Worm (Caenorhabditis elegans) whole organism, mixed stage, embryonic: ENCODE results near the gene phf-34.
A peak's percentile ranks its signal among the peaks of the same experiment; 100 is the strongest.

Source experiments
- blmp-1 ChIP-seq: fragments of 150-350 bp; optimal IDR thresholded peaks from 2 replicates; lab custom pipeline; 2014; ENCODE audit warnings: missing biosample characterization, missing genetic modification characterization
- ceh-43 ChIP-seq: fragments of 200-800 bp; sonication (Bioruptor generic); optimal IDR thresholded peaks from 2 replicates; lab custom pipeline; 2018; ENCODE audit warnings: mild to moderate bottlenecking, missing genetic modification characterization, moderate library complexity, missing compliant biosample characterization
- ceh-83 ChIP-seq: fragments of 200-800 bp; sonication (Bioruptor generic); optimal IDR thresholded peaks from 2 replicates; lab custom pipeline; 2018; ENCODE audit warnings: mild to moderate bottlenecking, missing genetic modification characterization, missing compliant biosample characterization
- ces-1 ChIP-seq: fragments of 150-350 bp; optimal IDR thresholded peaks from 2 replicates; lab custom pipeline; 2014; ENCODE audit warnings: missing biosample characterization, missing genetic modification reagents, missing genetic modification characterization
- cnd-1 ChIP-seq: fragments of 200-800 bp; sonication (Bioruptor generic); optimal IDR thresholded peaks from 2 replicates; lab custom pipeline; 2018; ENCODE audit warnings: mild to moderate bottlenecking, missing genetic modification characterization, missing compliant biosample characterization
- drap-1 ChIP-seq: fragments of 200-800 bp; sonication (Bioruptor generic); optimal IDR thresholded peaks from 3 replicates; lab custom pipeline; 2018; ENCODE audit warnings: mild to moderate bottlenecking, missing genetic modification characterization, missing compliant biosample characterization
- elt-3 ChIP-seq: fragments of 150-350 bp; optimal IDR thresholded peaks from 2 replicates; lab custom pipeline; 2014; ENCODE audit warnings: missing biosample characterization, missing genetic modification characterization
- flh-1 ChIP-seq: fragments of 200-800 bp; sonication (Bioruptor generic); optimal IDR thresholded peaks from 2 replicates; lab custom pipeline; 2018; ENCODE audit warnings: mild to moderate bottlenecking, missing genetic modification characterization, moderate library complexity, missing compliant biosample characterization
- ham-2 ChIP-seq: fragments of 200-800 bp; sonication (Bioruptor generic); optimal IDR thresholded peaks from 2 replicates; lab custom pipeline; 2018; ENCODE audit warnings: mild to moderate bottlenecking, missing genetic modification characterization, missing compliant biosample characterization
- hlh-1 ChIP-seq: fragments of 150-350 bp; optimal IDR thresholded peaks from 2 replicates; lab custom pipeline; 2014; ENCODE audit warnings: missing biosample characterization, missing genetic modification reagents, missing genetic modification characterization
- lsy-2 ChIP-seq: fragments of 150-350 bp; optimal IDR thresholded peaks from 2 replicates; lab custom pipeline; 2014; ENCODE audit warnings: missing biosample characterization, missing genetic modification characterization
- mab-5 ChIP-seq: fragments of 150-350 bp; optimal IDR thresholded peaks from 2 replicates; lab custom pipeline; 2014; ENCODE audit warnings: missing biosample characterization, missing genetic modification characterization
- mep-1 ChIP-seq: fragments of 150-350 bp; optimal IDR thresholded peaks from 2 replicates; lab custom pipeline; 2017; ENCODE audit warnings: missing biosample characterization, missing genetic modification reagents, missing genetic modification characterization, inconsistent platforms
- mls-2 ChIP-seq: sonication (generic microtip); optimal IDR thresholded peaks from 2 replicates; lab custom pipeline; 2016; ENCODE audit warnings: mild to moderate bottlenecking, missing genetic modification characterization, moderate library complexity, missing compliant biosample characterization
- nhr-12 ChIP-seq: fragments of 150-350 bp; optimal IDR thresholded peaks from 2 replicates; lab custom pipeline; 2014; ENCODE audit warnings: missing biosample characterization, missing genetic modification characterization
- nhr-2 ChIP-seq: fragments of 150-350 bp; optimal IDR thresholded peaks from 2 replicates; lab custom pipeline; 2014; ENCODE audit warnings: missing biosample characterization, missing genetic modification characterization
- nhr-237 ChIP-seq: fragments of 150-350 bp; optimal IDR thresholded peaks from 2 replicates; lab custom pipeline; 2014; ENCODE audit warnings: missing biosample characterization, missing genetic modification characterization
- nhr-28 ChIP-seq: fragments of 150-350 bp; optimal IDR thresholded peaks from 2 replicates; lab custom pipeline; 2014; ENCODE audit warnings: missing biosample characterization, missing genetic modification characterization
- nhr-76 ChIP-seq: sonication (generic microtip); optimal IDR thresholded peaks from 2 replicates; lab custom pipeline; 2017; ENCODE audit warnings: missing biosample characterization, missing genetic modification characterization
- pha-4 ChIP-seq: fragments of 150-350 bp; optimal IDR thresholded peaks from 2 replicates; lab custom pipeline; 2018; ENCODE audit warnings: missing biosample characterization, missing genetic modification reagents, missing genetic modification characterization
- sem-2 ChIP-seq: fragments of 200-800 bp; sonication (Bioruptor generic); optimal IDR thresholded peaks from 2 replicates; lab custom pipeline; 2018; ENCODE audit warnings: mild to moderate bottlenecking, missing genetic modification characterization, missing compliant biosample characterization
- snpc-4 ChIP-seq: fragments of 150-350 bp; optimal IDR thresholded peaks from 2 replicates; lab custom pipeline; 2014; ENCODE audit warnings: missing biosample characterization, missing genetic modification characterization
- sptf-1 ChIP-seq: sonication (generic microtip); optimal IDR thresholded peaks from 2 replicates; lab custom pipeline; 2017; ENCODE audit warnings: mild to moderate bottlenecking, missing genetic modification characterization, moderate library complexity, missing compliant biosample characterization
- tbx-8 ChIP-seq: fragments of 200-800 bp; sonication (Bioruptor generic); optimal IDR thresholded peaks from 2 replicates; lab custom pipeline; 2018; ENCODE audit warnings: mild to moderate bottlenecking, missing genetic modification characterization, moderate library complexity, missing compliant biosample characterization
- unc-120 ChIP-seq: sonication (generic microtip); optimal IDR thresholded peaks from 2 replicates; lab custom pipeline; 2017; ENCODE audit warnings: missing genetic modification characterization, missing compliant biosample characterization; ENCODE audit not compliant: poor library complexity, severe bottlenecking
- unc-39 ChIP-seq: fragments of 150-350 bp; optimal IDR thresholded peaks from 2 replicates; lab custom pipeline; 2014; ENCODE audit warnings: missing biosample characterization, missing genetic modification characterization
- unc-62 ChIP-seq: fragments of 150-350 bp; optimal IDR thresholded peaks from 2 replicates; lab custom pipeline; 2014; ENCODE audit warnings: missing biosample characterization, missing genetic modification reagents, missing genetic modification characterization
- zip-8 ChIP-seq: fragments of 150-350 bp; optimal IDR thresholded peaks from 2 replicates; lab custom pipeline; 2014; ENCODE audit warnings: missing biosample characterization, missing genetic modification characterization

Gene phf-34

DNA sequence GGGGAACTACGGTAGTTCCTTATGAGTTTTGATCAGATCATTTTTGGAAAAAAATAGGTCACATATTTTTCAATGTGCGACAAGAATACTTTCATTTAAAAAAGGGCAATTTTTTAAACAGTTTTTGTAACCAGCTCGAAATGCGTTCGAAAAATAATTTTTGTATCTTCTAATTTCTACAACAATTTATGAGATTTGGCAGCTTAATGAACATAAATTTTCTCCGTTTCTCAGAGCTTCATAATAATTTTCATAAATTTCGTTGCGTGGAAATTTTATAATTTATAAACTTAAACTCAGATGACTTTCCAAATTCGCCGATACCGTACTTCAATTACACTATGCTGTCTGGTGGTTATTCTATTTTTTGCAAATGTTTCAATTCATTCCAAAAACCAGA is 4.4 kb downstream of the phf-34 start, which contains the start of gene F21G4.3:
Gene F21G4.3 (plus strand): TSS at position 301 of the 400 bp plus-strand sequence.
- no peak for TF ChIP-seq nhr-2 (tag; lab: Kevin White, UChicago)
- no peak for TF ChIP-seq mls-2

DNA sequence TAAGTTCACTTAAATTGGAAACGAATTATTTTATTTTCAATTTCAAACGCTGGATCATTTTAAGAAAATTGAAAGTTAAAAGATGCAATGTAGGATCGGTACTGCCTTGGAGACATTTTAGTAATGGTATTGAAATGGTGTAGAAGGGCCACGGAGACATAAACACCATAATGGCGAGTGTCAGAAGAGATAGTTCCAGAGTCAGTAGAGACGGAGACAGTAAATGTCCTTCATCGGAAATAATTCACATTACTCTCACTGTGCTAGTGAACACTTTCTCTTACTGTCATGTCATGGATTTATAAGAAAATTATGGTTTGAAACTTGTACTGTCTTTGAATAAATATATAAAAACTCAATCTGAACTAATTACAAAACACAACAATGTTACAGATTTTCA is 6.2 kb downstream of the phf-34 start:
- TF ChIP-seq zip-8 (tag; lab: Kevin White, UChicago) (no peak), blmp-1 (peak; percentile 76), sem-2 (GFP tag; lab: Kevin White, UChicago) (no peak), pha-4 (no peak)

DNA sequence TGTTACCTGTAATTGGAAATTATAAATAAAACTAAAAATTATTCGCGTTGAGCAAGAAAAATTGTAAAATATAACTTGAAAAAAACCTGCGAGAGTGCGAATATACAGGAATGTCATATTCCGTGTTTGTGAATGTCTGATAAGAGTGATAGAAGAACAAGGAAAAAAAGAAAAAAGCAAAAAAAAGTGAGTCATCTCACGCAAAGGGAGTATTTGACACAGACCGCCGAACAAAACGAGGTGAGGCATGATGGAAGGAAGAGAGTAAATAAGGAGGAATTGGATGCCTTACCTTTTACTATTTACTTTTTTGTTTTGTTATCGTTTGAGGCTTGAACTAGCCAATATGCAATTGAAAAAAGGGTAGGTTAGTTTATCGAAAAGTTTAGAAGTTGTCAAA is 7.0 kb downstream of the phf-34 start, which contains the start of gene F21G4.1:
Gene F21G4.1 (minus strand): TSS at position 6 of the 400 bp plus-strand sequence.
- TF ChIP-seq ces-1 (GFP tag; lab: Kevin White, UChicago) = no peak
- TF ChIP-seq cnd-1 (tag; lab: Kevin White, UChicago) = no peak
- no peak for TF ChIP-seq hlh-1
- no peak for TF ChIP-seq mep-1
- no peak for TF ChIP-seq unc-62 (GFP tag; lab: Kevin White, UChicago)
- no peak for TF ChIP-seq unc-39
- no peak for TF ChIP-seq blmp-1
- no peak for TF ChIP-seq drap-1 (GFP tag; lab: Kevin White, UChicago)
- TF ChIP-seq unc-120 (tag; lab: Kevin White, UChicago) = no peak
- TF ChIP-seq, all 35 proteins: peak for 0

DNA sequence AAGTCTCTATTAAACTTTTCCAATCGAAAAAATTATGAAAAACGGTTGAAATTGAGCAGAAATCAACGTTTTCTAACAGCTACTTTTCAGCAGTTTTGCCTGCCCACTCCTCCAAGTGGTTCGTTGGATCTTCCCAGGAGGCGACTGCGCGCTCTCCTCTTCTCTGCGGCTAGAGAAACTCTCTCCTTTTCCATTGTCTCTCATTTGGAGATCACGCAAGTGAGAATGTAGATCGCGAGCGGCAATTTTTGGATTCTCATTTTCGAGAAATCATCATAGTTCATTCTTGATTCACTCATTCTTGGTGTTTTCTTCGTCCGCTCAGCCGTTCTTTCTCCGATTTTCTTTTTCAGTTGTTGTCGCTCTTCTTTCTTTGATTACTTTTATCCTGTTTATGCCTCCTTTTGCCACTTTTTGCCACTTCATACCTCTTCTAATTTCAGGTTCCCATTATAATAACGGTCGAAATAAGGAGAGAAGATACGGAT is 15.4 kb downstream of the phf-34 start, which contains the start of gene mrp-4:
Gene mrp-4 (plus strand): TSS at position 438 of the 488 bp plus-strand sequence.
- no peak for TF ChIP-seq snpc-4 (tag; lab: Kevin White, UChicago)
- TF ChIP-seq nhr-237 (tag; lab: Kevin White, UChicago) = no peak
- TF ChIP-seq elt-3 (tag; lab: Kevin White, UChicago) = no peak
- TF ChIP-seq mep-1 = no peak
- no peak for TF ChIP-seq pha-4
- no peak for TF ChIP-seq flh-1
- no peak for TF ChIP-seq sptf-1
- no peak for TF ChIP-seq zip-8 (tag; lab: Kevin White, UChicago)
- TF ChIP-seq sem-2 (GFP tag; lab: Kevin White, UChicago) = no peak
- TF ChIP-seq ceh-83 (GFP tag; lab: Kevin White, UChicago) = no peak
- TF ChIP-seq ces-1 (GFP tag; lab: Kevin White, UChicago) = no peak
- no peak for TF ChIP-seq lsy-2 (tag; lab: Kevin White, UChicago)
- TF ChIP-seq mls-2 = no peak
- no peak for TF ChIP-seq cnd-1 (tag; lab: Kevin White, UChicago)
- no peak for TF ChIP-seq nhr-76 (tag; lab: Kevin White, UChicago)

DNA sequence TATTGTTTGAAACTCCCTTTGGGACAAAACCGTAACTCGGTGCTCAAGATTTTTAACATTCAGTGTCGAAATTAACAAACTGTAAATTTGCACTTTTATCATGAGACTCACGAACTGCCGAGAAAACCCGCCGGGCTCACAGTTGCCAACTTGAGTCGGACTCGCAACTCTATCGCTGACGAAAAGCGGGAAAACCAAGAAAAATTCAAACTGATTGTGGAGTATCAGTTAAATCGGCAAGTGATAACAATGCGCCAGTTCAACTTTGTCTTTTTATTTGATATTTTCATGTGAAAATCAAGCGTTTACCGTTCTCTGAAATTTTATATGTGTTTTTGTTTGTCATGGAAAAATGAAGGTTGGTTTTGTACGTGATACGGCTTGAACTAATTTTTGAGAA is 16.7 kb downstream of the phf-34 start:
- TF ChIP-seq lsy-2 (tag; lab: Kevin White, UChicago) (no peak), ceh-83 (GFP tag; lab: Kevin White, UChicago) (no peak), mab-5 (tag; lab: Kevin White, UChicago) (no peak), hlh-1 (no peak), sem-2 (GFP tag; lab: Kevin White, UChicago) (no peak), ceh-43 (GFP tag; lab: Kevin White, UChicago) (no peak), nhr-28 (tag; lab: Kevin White, UChicago) (no peak), ham-2 (no peak), sptf-1 (no peak), nhr-76 (tag; lab: Kevin White, UChicago) (no peak), ces-1 (GFP tag; lab: Kevin White, UChicago) (no peak), nhr-12 (no peak), blmp-1 (no peak), snpc-4 (tag; lab: Kevin White, UChicago) (no peak), mls-2 (no peak), zip-8 (tag; lab: Kevin White, UChicago) (no peak), tbx-8 (GFP tag; lab: Kevin White, UChicago) (no peak)

DNA sequence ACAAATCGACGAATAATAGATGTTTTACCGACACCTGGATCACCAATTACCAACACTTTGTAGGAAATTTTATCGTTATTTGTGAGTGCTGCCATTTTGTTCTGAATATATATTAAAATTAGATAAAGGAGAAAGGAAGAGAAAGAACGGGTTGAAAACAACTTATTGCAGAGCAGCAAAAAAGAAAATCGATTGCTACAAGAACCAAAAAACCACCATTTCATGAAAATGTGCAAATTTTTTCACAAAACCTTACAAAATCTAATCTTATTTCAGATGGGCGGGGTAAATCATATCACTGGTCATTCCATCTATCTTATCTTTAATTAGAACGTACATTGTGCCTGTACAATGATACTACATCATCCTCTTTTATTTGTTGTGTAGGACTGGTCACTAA is 17.2 kb downstream of the phf-34 start, which contains the start of gene glo-1:
Gene glo-1 (minus strand): TSS at position 101 of the 400 bp plus-strand sequence.
- TF ChIP-seq drap-1 (GFP tag; lab: Kevin White, UChicago) = no peak
- no peak for TF ChIP-seq sem-2 (GFP tag; lab: Kevin White, UChicago)
- no peak for TF ChIP-seq ham-2
- TF ChIP-seq mls-2 = no peak
- TF ChIP-seq, all 35 proteins: peak for 0
